Fruit fly (Drosophila melanogaster): ENCODE data around the gene CG1544.
A peak's percentile ranks its signal among the peaks of the same experiment; 100 is the strongest.

CG1544 gene

DNA sequence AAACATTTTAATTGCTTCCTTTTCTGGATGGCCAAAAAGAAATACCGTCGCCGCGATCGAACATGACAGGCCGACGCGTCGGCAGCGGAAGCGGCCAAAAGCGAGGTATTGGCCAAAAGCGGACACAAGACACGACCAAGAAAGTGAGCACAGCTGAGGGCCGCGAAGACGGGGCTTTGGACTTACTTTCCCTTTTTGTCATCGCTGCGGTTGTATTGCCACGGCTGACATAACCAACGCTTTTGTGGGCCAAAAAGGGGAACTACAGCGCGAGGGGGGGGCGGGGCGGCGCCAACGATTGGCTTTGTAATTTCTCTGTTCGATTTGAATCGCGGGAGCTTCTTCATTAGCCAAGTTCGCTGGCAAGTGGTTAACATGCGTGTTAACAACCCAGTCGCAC, 49.1 kb downstream of the CG1544 start (continued):
- no peak for TF ChIP-seq pnt (GFP tag; optimal IDR thresholded peaks at IDR 0.05)
- no peak for TF ChIP-seq zfh1 (GFP tag; IDR thresholded peaks at IDR 0.05)
- TF ChIP-seq MBD-R2 (GFP tag; IDR thresholded peaks at IDR 0.05): no peak
- TF ChIP-seq unc-4 (GFP tag; IDR thresholded peaks at IDR 0.05; ENCODE audit: partially characterized antibody): no peak
- TF ChIP-seq Rx (GFP tag; IDR thresholded peaks at IDR 0.05): no peak
- TF ChIP-seq B-H2 (GFP tag; optimal IDR thresholded peaks at IDR 0.05): no peak
- no peak for TF ChIP-seq Neu2 (GFP tag; optimal IDR thresholded peaks at IDR 0.05; ENCODE audit: borderline replicate concordance)
- no peak for TF ChIP-seq vnd (GFP tag; IDR thresholded peaks at IDR 0.05; ENCODE audit: partially characterized antibody)
- TF ChIP-seq kni (GFP tag; optimal IDR thresholded peaks at IDR 0.05): peak; percentile 46

DNA sequence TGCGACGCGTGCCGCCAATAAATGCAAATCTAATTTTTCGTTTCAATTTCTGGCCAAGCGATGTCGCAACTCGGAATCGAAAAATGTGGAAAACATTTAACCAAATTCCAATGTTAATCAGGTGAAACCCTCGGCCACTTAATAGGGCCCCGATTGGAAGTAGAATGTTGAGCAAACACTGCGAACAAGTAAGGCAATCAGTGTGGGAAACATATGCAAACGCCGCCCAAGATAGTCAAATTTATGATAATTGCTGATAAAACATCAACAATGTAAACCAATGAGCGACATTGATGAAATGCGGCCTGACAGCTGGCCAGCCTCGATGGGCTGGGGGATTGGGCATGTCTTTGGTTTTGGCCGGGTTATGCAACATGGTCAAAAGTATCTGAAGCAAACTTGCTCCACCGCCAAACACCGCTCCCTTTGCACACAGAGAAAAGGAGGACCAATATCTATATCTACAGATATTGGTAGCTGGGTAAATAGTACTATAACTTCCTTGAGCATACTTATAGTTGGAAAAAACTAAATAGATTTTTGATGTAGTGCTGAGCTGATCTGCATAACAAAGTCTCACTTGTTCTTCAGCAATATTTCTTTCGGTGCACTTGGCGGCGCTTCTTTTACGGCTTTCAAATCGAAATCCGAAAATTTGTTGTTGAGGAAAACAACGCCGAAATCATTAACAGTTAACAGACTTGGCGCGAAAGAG, 50.7 kb downstream of the CG1544 start:
- no peak for TF ChIP-seq CG4617 (GFP tag; optimal IDR thresholded peaks at IDR 0.05; ENCODE audit: borderline replicate concordance)
- TF ChIP-seq tx (GFP tag; optimal IDR thresholded peaks at IDR 0.05): peak; percentile 17
- TF ChIP-seq ATbp (GFP tag; optimal IDR thresholded peaks at IDR 0.05): peak; percentile 65
- peak; percentile 69 for TF ChIP-seq seq (GFP tag; IDR thresholded peaks at IDR 0.05)
- TF ChIP-seq en (GFP tag; optimal IDR thresholded peaks at IDR 0.05): peak; percentile 29
- no peak for TF ChIP-seq CG3995 (GFP tag; optimal IDR thresholded peaks at IDR 0.05)
- TF ChIP-seq Meics (GFP tag; optimal IDR thresholded peaks at IDR 0.05): peak; percentile 62
- TF ChIP-seq Hmx (GFP tag; optimal IDR thresholded peaks at IDR 0.05): no peak
- TF ChIP-seq Elba2 (GFP tag; optimal IDR thresholded peaks at IDR 0.05): no peak
- peak; percentile 77 for TF ChIP-seq ind (GFP tag; optimal IDR thresholded peaks at IDR 0.05)
- peak; percentile 85 for TF ChIP-seq fd96Cb (tag; optimal IDR thresholded peaks at IDR 0.05)
- peak; percentile 58; the same call in 1 of the 3 replicates for TF ChIP-seq Optix (GFP tag; IDR thresholded peaks at IDR 0.05)
- TF ChIP-seq CG7372 (GFP tag; IDR thresholded peaks at IDR 0.05): peak; percentile 65
- TF ChIP-seq zen (tag; optimal IDR thresholded peaks at IDR 0.05): no peak
- peak; percentile 58 for TF ChIP-seq CG10543 (GFP tag; optimal IDR thresholded peaks at IDR 0.05)
- TF ChIP-seq CG14710 (tag; optimal IDR thresholded peaks at IDR 0.05): peak; percentile 74
- no peak for TF ChIP-seq tna (GFP tag; IDR thresholded peaks at IDR 0.05; ENCODE audit: partially characterized antibody)
- TF ChIP-seq eve (GFP tag; optimal IDR thresholded peaks at IDR 0.05): peak in 1 of 2 experiments; percentile 92
- peak; percentile 70 for TF ChIP-seq CG8388 (GFP tag; optimal IDR thresholded peaks at IDR 0.05)
- peak; percentile 71 for TF ChIP-seq ken (GFP tag; IDR thresholded peaks at IDR 0.05)
- TF ChIP-seq dati (GFP tag; IDR thresholded peaks at IDR 0.05): 0 out of 2 replicates have a peak, but pooled peaks have one; percentile 23
- no peak for TF ChIP-seq CG13775 (GFP tag; optimal IDR thresholded peaks at IDR 0.05)
- TF ChIP-seq nmo (GFP tag; optimal IDR thresholded peaks at IDR 0.05): peak; percentile 85
- no peak for TF ChIP-seq CG17912 (GFP tag; optimal IDR thresholded peaks at IDR 0.05)
- TF ChIP-seq Hr3 (GFP tag; optimal IDR thresholded peaks at IDR 0.05): peak; percentile 26
- TF ChIP-seq CG6854 (GFP tag; optimal IDR thresholded peaks at IDR 0.05): peak; percentile 44
- peak; percentile 25 for TF ChIP-seq CG6683 (GFP tag; optimal IDR thresholded peaks at IDR 0.05)
- TF ChIP-seq cad (GFP tag; optimal IDR thresholded peaks at IDR 0.05): no peak
- TF ChIP-seq CG15696 (tag; optimal IDR thresholded peaks at IDR 0.05): no peak
- no peak for TF ChIP-seq Dll (GFP tag; IDR thresholded peaks at IDR 0.05; ENCODE audit: partially characterized antibody)
- TF ChIP-seq BEAF-32 (GFP tag; optimal IDR thresholded peaks at IDR 0.05): no peak
- no peak for TF ChIP-seq HLH4C (GFP tag; IDR thresholded peaks at IDR 0.05; ENCODE audit: partially characterized antibody)
- TF ChIP-seq CG2129 (GFP tag; IDR thresholded peaks at IDR 0.05; ENCODE audit: partially characterized antibody): no peak
- TF ChIP-seq Nf-YB (GFP tag; optimal IDR thresholded peaks at IDR 0.05): peak; percentile 39
- peak; percentile 28 for TF ChIP-seq CG6813 (GFP tag; optimal IDR thresholded peaks at IDR 0.05)
- TF ChIP-seq toy (GFP tag; IDR thresholded peaks at IDR 0.05): no peak
- TF ChIP-seq CkIIα-i1 (GFP tag; IDR thresholded peaks at IDR 0.05): no peak
- peak; percentile 86 for TF ChIP-seq sd (tag; optimal IDR thresholded peaks at IDR 0.05)
- TF ChIP-seq CG4424 (GFP tag; optimal IDR thresholded peaks at IDR 0.05): peak; percentile 81
